Fruit fly (Drosophila melanogaster) whole organism: ENCODE measurements around the gene tay.

Experiments
- psq ChIP-seq: fragments of >200 bp; optimal IDR thresholded peaks from 2 replicates; lab custom pipeline; 2017
- usp ChIP-seq: fragments of >200 bp; optimal IDR thresholded peaks from 2 replicates; lab custom pipeline; 2017; ENCODE audit warnings: missing biosample characterization, missing genetic modification characterization, mixed read lengths

dm6 chrX:15859387-15859786, 27.7 kb downstream of the tay start, which contains the start of gene AlkB:
- no peak for TF ChIP-seq psq (lab: Kevin White, UChicago)
- no peak for TF ChIP-seq usp (GFP tag; lab: Kevin White, UChicago)
